Worm (Caenorhabditis elegans): ENCODE results near the gene C30B5.2.

DNA sequence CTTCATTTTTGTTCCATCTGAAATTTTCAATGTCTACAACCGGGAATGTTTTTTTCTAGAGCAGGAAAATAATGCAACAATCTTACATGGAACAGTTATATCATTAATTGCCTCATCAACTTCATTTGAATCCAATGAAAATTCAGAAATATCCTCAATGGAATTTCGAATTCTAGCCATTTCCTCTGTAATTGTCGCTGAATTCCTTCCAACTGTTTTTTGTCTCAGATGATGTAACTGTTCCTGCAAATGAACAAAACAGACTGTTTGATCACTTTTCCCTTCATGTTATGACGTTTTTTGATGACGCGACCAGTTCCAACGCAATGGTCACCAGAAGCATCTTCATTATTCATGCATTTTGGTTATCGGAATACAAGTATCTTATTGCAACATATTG, 24.5 kb downstream of the C30B5.2 start:
- TF ChIP-seq him-1 (tag; optimal IDR thresholded peaks at IDR 0.05) (no peak), dao-5 (tag; optimal IDR thresholded peaks at IDR 0.05) (no peak), W03F9.2 (tag; optimal IDR thresholded peaks at IDR 0.05) (no peak)

Measured in whole organism, L4/young adult.